Fruit fly (Drosophila melanogaster) whole organism, pupa: ENCODE measurements around the gene CG14395.
A peak's percentile ranks its signal among the peaks of the same experiment; 100 is the strongest.

ENCODE experiments used
- CG10348 ChIP-seq: fragments of 200-800 bp; sonication (Bioruptor generic); IDR thresholded peaks from 2 replicates; pipeline ENCODE4 v1.3.6; 2022; ENCODE audit warnings: missing biosample characterization, missing genetic modification characterization
- CG12605 ChIP-seq: fragments of 200-800 bp; sonication (Bioruptor generic); IDR thresholded peaks from 2 replicates; pipeline ENCODE4 v1.3.6; 2022; ENCODE audit warnings: missing biosample characterization, missing genetic modification characterization
- CG13204 ChIP-seq: fragments of 200-800 bp; sonication (Bioruptor generic); optimal IDR thresholded peaks from 2 replicates; lab custom pipeline; 2018; ENCODE audit warnings: missing biosample characterization, mild to moderate bottlenecking, missing genetic modification characterization, moderate library complexity
- CG14655 ChIP-seq: fragments of 200-800 bp; sonication (Bioruptor generic); optimal IDR thresholded peaks from 3 replicates; lab custom pipeline; 2017; ENCODE audit warnings: mild to moderate bottlenecking, missing biosample characterization, missing genetic modification reagents, missing genetic modification characterization
- CG15710 ChIP-seq: fragments of 200-800 bp; sonication (Bioruptor generic); optimal IDR thresholded peaks from 2 replicates; lab custom pipeline; 2018; ENCODE audit warnings: missing biosample characterization, mild to moderate bottlenecking, missing genetic modification characterization, moderate library complexity
- CG17806 ChIP-seq: fragments of 200-800 bp; sonication (Bioruptor generic); optimal IDR thresholded peaks from 2 replicates; lab custom pipeline; 2018; ENCODE audit warnings: missing biosample characterization, mild to moderate bottlenecking, missing genetic modification characterization, moderate library complexity
- CG32121 ChIP-seq: fragments of 200-800 bp; sonication (Bioruptor generic); IDR thresholded peaks from 2 replicates; pipeline ENCODE4 v1.3.6; 2022; ENCODE audit warnings: missing biosample characterization, missing genetic modification characterization
- CG34367 ChIP-seq: fragments of 200-800 bp; sonication (Bioruptor generic); optimal IDR thresholded peaks from 2 replicates; lab custom pipeline; 2018; ENCODE audit warnings: missing biosample characterization, mild to moderate bottlenecking, missing genetic modification characterization
- CG4496 ChIP-seq: fragments of 200-800 bp; sonication (Bioruptor generic); IDR thresholded peaks from 3 replicates; pipeline ENCODE4 v1.3.6; 2022; ENCODE audit warnings: missing biosample characterization, missing genetic modification characterization
- CG8159 ChIP-seq: fragments of 200-800 bp; sonication (Bioruptor generic); optimal IDR thresholded peaks from 3 replicates; lab custom pipeline; 2018; ENCODE audit warnings: missing biosample characterization, mild to moderate bottlenecking, missing genetic modification characterization, moderate library complexity
- CG8301 ChIP-seq: fragments of 200-800 bp; sonication (Bioruptor generic); optimal IDR thresholded peaks from 2 replicates; lab custom pipeline; 2018; ENCODE audit warnings: missing biosample characterization, mild to moderate bottlenecking, missing genetic modification characterization
- CG9948 ChIP-seq: fragments of 200-800 bp; sonication (Bioruptor generic); optimal IDR thresholded peaks from 2 replicates; lab custom pipeline; 2018; ENCODE audit warnings: missing biosample characterization, mild to moderate bottlenecking, missing genetic modification characterization, moderate library complexity
- D1 ChIP-seq: fragments of 200-800 bp; sonication (Bioruptor generic); optimal IDR thresholded peaks from 2 replicates; lab custom pipeline; 2018; ENCODE audit warnings: missing biosample characterization, mild to moderate bottlenecking, missing genetic modification characterization, moderate library complexity
- EcR ChIP-seq: fragments of 200-800 bp; sonication (Bioruptor generic); optimal IDR thresholded peaks from 3 replicates; lab custom pipeline; 2019; ENCODE audit warnings: missing biosample characterization, missing genetic modification characterization, mild to moderate bottlenecking, moderate library complexity, missing genetic modification reagents
- Ets98B ChIP-seq: fragments of 200-800 bp; sonication (Bioruptor generic); IDR thresholded peaks from 2 replicates; pipeline ENCODE4 v1.3.6; 2022; ENCODE audit warnings: missing biosample characterization, missing genetic modification characterization
- Pif1A ChIP-seq: fragments of 200-800 bp; sonication (Bioruptor generic); optimal IDR thresholded peaks from 3 replicates; lab custom pipeline; 2016; ENCODE audit warnings: missing biosample characterization, missing genetic modification characterization
- Pif1B ChIP-seq: fragments of 200-800 bp; sonication (Bioruptor generic); optimal IDR thresholded peaks from 3 replicates; lab custom pipeline; 2016; ENCODE audit warnings: missing biosample characterization, missing genetic modification characterization
- Snoo ChIP-seq: fragments of 200-800 bp; sonication (Bioruptor generic); optimal IDR thresholded peaks from 3 replicates; lab custom pipeline; 2017; ENCODE audit warnings: missing biosample characterization, mild to moderate bottlenecking, missing genetic modification characterization, inconsistent platforms
- fd96Ca ChIP-seq: fragments of 200-800 bp; sonication (Bioruptor generic); IDR thresholded peaks from 3 replicates; pipeline ENCODE4 v1.3.6; 2022; ENCODE audit warnings: missing biosample characterization, missing genetic modification characterization
- gl ChIP-seq: fragments of 200-800 bp; sonication (Bioruptor generic); optimal IDR thresholded peaks from 2 replicates; lab custom pipeline; 2018; ENCODE audit warnings: missing biosample characterization, mild to moderate bottlenecking, missing genetic modification characterization
- rn ChIP-seq: fragments of 200-800 bp; sonication (Bioruptor generic); IDR thresholded peaks from 2 replicates; pipeline ENCODE4 v1.3.6; 2022; ENCODE audit warnings: missing biosample characterization, missing genetic modification characterization

Gene CG14395

dm6 chr3R:12628395-12628928 is 34.2 kb upstream of the CG14395 start:
- TF ChIP-seq CG10348 (GFP tag; lab: Robert Waterston, UW) (no peak), rn (GFP tag; lab: Robert Waterston, UW) (no peak), Pif1A (GFP tag; lab: Kevin White, UChicago) (no peak), fd96Ca (no peak), CG8301 (tag; lab: Kevin White, UChicago) (no peak), CG12605 (GFP tag; lab: Robert Waterston, UW) (no peak), Ets98B (GFP tag; lab: Robert Waterston, UW) (no peak), CG13204 (GFP tag; lab: Kevin White, UChicago) (no peak)

DNA sequence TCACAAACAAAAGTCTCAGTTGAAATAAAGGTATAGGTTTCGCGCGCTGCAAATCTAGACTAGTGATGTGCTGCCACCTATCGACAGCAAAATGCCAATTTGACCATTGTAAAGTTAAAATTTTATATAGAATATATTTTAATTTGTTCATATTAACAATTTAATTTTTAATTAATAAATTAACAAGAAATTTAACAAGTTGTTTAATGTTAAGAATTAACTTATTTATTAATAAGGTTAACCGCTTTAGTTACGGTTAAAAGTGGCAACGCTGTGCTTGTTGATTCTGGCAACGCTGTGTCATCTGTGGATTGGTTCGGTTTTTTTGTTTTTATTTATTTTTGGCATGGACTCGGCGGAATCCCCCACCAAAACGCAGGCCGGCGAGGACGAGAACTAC is 32.3 kb upstream of the CG14395 start, which contains the start of gene Not10:
TSS of gene Not10 (plus strand) at position 279 of the 400 bp plus-strand sequence.
- TF ChIP-seq CG12605 (GFP tag; lab: Robert Waterston, UW): no peak
- no peak for TF ChIP-seq EcR
- no peak for TF ChIP-seq CG4496
- TF ChIP-seq Pif1B (GFP tag; lab: Kevin White, UChicago): no peak
- peak; percentile 32 for TF ChIP-seq CG8159
- TF ChIP-seq fd96Ca: no peak
- no peak for TF ChIP-seq CG32121 (GFP tag; lab: Robert Waterston, UW)
- TF ChIP-seq CG34367 (tag; lab: Kevin White, UChicago): no peak
- TF ChIP-seq gl: no peak
- no peak for TF ChIP-seq CG8301 (tag; lab: Kevin White, UChicago)
- TF ChIP-seq CG13204 (GFP tag; lab: Kevin White, UChicago): no peak
- peak; percentile 11; the same call in 1 of the 2 replicates for TF ChIP-seq Ets98B (GFP tag; lab: Robert Waterston, UW)
- no peak for TF ChIP-seq CG9948 (tag; lab: Kevin White, UChicago)
- TF ChIP-seq CG17806 (tag; lab: Kevin White, UChicago): no peak
- TF ChIP-seq rn (GFP tag; lab: Robert Waterston, UW): no peak

DNA sequence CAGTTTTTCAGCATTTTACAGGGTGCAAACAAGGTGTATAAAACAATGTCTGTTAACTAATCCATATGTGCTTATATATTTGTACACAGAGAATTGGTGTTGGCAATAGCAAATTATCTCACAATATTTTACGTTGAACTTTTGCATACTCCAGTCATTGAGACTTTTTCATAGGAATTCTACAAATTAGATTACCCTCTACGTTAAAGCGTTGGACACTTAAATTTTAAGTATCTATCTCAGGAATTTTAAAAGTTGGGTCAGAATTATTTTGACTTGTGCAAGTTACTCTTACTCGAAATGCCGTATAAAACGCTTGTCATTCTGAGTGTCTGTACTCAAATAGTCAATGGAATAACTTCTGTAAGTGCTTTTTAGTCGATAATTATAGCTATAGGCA is 29.6 kb upstream of the CG14395 start, which contains the start of gene CG18530:
TSS of gene CG18530 (plus strand) at position 301 of the 400 bp plus-strand sequence.
- TF ChIP-seq CG10348 (GFP tag; lab: Robert Waterston, UW) (no peak), CG32121 (GFP tag; lab: Robert Waterston, UW) (no peak), CG8301 (tag; lab: Kevin White, UChicago) (no peak), CG15710 (tag; lab: Kevin White, UChicago) (no peak), gl (no peak), fd96Ca (no peak), CG17806 (tag; lab: Kevin White, UChicago) (no peak), Pif1A (GFP tag; lab: Kevin White, UChicago) (no peak), CG13204 (GFP tag; lab: Kevin White, UChicago) (no peak), Ets98B (GFP tag; lab: Robert Waterston, UW) (no peak), rn (GFP tag; lab: Robert Waterston, UW) (no peak), D1 (tag; lab: Kevin White, UChicago) (no peak), CG4496 (no peak), CG34367 (tag; lab: Kevin White, UChicago) (no peak), Pif1B (GFP tag; lab: Kevin White, UChicago) (no peak), Snoo (no peak), CG14655 (GFP tag; lab: Kevin White, UChicago) (no peak), CG8159 (no peak), CG12605 (GFP tag; lab: Robert Waterston, UW) (no peak)

DNA sequence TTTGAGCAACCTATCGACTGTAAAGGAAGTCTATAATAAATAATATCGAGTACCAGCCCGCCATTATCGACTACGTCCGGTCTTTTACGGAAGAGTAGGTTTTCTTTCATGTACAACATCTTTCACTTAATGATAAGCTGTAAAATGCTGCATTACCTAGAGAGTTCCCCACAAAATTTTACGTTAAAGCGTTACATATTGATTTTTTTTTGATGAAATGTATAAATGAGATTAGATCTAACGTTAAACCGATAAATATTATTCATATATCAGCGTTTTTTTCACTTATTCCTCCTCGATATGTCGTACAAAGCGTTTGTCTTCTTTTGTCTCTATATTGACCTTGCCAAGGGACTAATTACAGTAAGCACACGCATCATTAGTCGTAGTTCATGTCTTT is 28.0 kb upstream of the CG14395 start, which contains the start of gene CG11598:
TSS of gene CG11598 (plus strand) at position 301 of the 400 bp plus-strand sequence.
- TF ChIP-seq CG10348 (GFP tag; lab: Robert Waterston, UW) (no peak), CG32121 (GFP tag; lab: Robert Waterston, UW) (no peak)

- TF ChIP-seq CG8301 (tag; lab: Kevin White, UChicago) (no peak), CG15710 (tag; lab: Kevin White, UChicago) (no peak), CG8159 (no peak), EcR (no peak), CG9948 (tag; lab: Kevin White, UChicago) (no peak), rn (GFP tag; lab: Robert Waterston, UW) (no peak), CG12605 (GFP tag; lab: Robert Waterston, UW) (no peak)
Measured at dm6 chr3R:12636240-12636639, 26.4 kb upstream of the CG14395 start, which contains the start of gene CG11600. CG11600 (plus strand) TSS chr3R:12636540.

DNA sequence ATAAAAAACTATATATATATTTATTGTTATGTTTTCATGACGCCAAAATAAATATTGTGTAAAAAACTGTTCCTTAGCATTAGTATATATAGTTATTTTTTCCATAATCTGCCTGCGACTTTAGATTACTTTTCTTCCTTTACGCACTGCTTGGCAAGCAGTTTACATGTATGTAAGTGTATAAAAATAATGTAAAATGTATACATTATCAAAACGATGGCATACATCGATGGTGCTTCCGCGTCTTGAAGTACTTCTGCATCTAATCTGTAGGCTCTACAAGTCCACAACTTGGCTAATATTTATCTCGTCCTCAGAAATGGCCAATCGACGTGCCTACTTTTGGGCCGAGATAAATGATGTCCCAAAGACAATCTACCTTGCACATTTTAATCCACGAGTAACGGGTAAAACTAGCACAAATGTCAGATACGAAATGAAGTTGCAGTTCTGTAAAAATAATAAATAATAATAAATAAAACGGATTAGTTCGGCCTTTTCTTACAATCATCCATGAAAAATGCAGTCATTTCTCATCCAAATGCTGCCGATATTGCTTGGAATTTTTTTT is 24.6 kb upstream of the CG14395 start, which contains the start of gene CG11608:
TSS of gene CG11608 (plus strand) at position 521 of the 571 bp plus-strand sequence.
- no peak for TF ChIP-seq CG8159
- TF ChIP-seq gl: no peak
- no peak for TF ChIP-seq CG15710 (tag; lab: Kevin White, UChicago)
- TF ChIP-seq EcR: no peak
- TF ChIP-seq Pif1A (GFP tag; lab: Kevin White, UChicago): no peak
- TF ChIP-seq CG4496: no peak
- no peak for TF ChIP-seq CG34367 (tag; lab: Kevin White, UChicago)
- no peak for TF ChIP-seq D1 (tag; lab: Kevin White, UChicago)
